Worm (Caenorhabditis elegans): ENCODE measurements around the gene F35B12.10.
A peak's percentile ranks its signal among the peaks of the same experiment; 100 is the strongest.

F35B12.10 gene

ce11 chrV:11629222-11630026, at the start of gene F35B12.10:
F35B12.10 (minus strand) TSS chrV:11629272.
- peak; percentile 55 for TF ChIP-seq fos-1 (tag; optimal IDR thresholded peaks at IDR 0.05)
- no peak for TF ChIP-seq ztf-11 (tag; optimal IDR thresholded peaks at IDR 0.05)
- peak; percentile 27 for TF ChIP-seq F13H6.1 (tag; optimal IDR thresholded peaks at IDR 0.05)
- TF ChIP-seq sma-3 (GFP tag; optimal IDR thresholded peaks at IDR 0.05), result peak; percentile 49
- TF ChIP-seq gmeb-1 (tag; optimal IDR thresholded peaks at IDR 0.05), result peak; percentile 26
- no peak for TF ChIP-seq C34F6.9 (tag; optimal IDR thresholded peaks at IDR 0.05)
- peak; percentile 58 for TF ChIP-seq sma-9 (GFP tag; optimal IDR thresholded peaks at IDR 0.05)
- no peak for TF ChIP-seq sma-9 (tag; optimal IDR thresholded peaks at IDR 0.05)
- TF ChIP-seq crh-2 (tag; optimal IDR thresholded peaks at IDR 0.05), result peak; percentile 28
- no peak for TF ChIP-seq unc-39 (tag; optimal IDR thresholded peaks at IDR 0.05)

- TF ChIP-seq elt-3 (tag; optimal IDR thresholded peaks at IDR 0.05), result no peak
- TF ChIP-seq ama-1 (optimal IDR thresholded peaks at IDR 0.05), result no peak
- no peak for TF ChIP-seq R02D3.7 (tag; optimal IDR thresholded peaks at IDR 0.05)
- peak; percentile 0 for TF ChIP-seq sem-4 (tag; optimal IDR thresholded peaks at IDR 0.05)
- peak; percentile 17 for TF ChIP-seq blmp-1 (tag; optimal IDR thresholded peaks at IDR 0.05; ENCODE audit: insufficient read depth)
- peak; percentile 19 for TF ChIP-seq fos-1 (tag; optimal IDR thresholded peaks at IDR 0.05)
- peak; percentile 45 for TF ChIP-seq C34F6.9 (tag; optimal IDR thresholded peaks at IDR 0.05)
- TF ChIP-seq ztf-1 (GFP tag; conservative IDR thresholded peaks at IDR 0.05), result no peak
- no peak for TF ChIP-seq nhr-11 (tag; optimal IDR thresholded peaks at IDR 0.05)
- TF ChIP-seq crh-2 (tag; optimal IDR thresholded peaks at IDR 0.05), result no peak
- TF ChIP-seq nhr-12 (tag; optimal IDR thresholded peaks at IDR 0.05), result no peak
- no peak for TF ChIP-seq nhr-77 (tag; optimal IDR thresholded peaks at IDR 0.05)
- peak; percentile 54 for TF ChIP-seq sma-9 (GFP tag; optimal IDR thresholded peaks at IDR 0.05)
- no peak for TF ChIP-seq sma-9 (tag; optimal IDR thresholded peaks at IDR 0.05)
- TF ChIP-seq Y55F3AM.14 (GFP tag; optimal IDR thresholded peaks at IDR 0.05), result no peak
- TF ChIP-seq lsy-2 (tag; optimal IDR thresholded peaks at IDR 0.05), result peak in 1 of 2 experiments; percentile 15
- peak; percentile 29 for TF ChIP-seq F13H6.1 (tag; optimal IDR thresholded peaks at IDR 0.05)
- TF ChIP-seq snpc-4 (tag; optimal IDR thresholded peaks at IDR 0.05), result no peak
- TF ChIP-seq alr-1 (tag; optimal IDR thresholded peaks at IDR 0.05), result no peak
- no peak for TF ChIP-seq peb-1 (tag; optimal IDR thresholded peaks at IDR 0.05)
- no peak for TF ChIP-seq mdl-1 (tag; optimal IDR thresholded peaks at IDR 0.05)
- no peak for TF ChIP-seq nhr-23 (tag; optimal IDR thresholded peaks at IDR 0.05)
- TF ChIP-seq ztf-11 (tag; optimal IDR thresholded peaks at IDR 0.05), result no peak
- TF ChIP-seq lin-11 (tag; optimal IDR thresholded peaks at IDR 0.05), result no peak
- no peak for TF ChIP-seq mab-5 (tag; optimal IDR thresholded peaks at IDR 0.05)
These were observed 48.4 kb upstream of the F35B12.10 start for ce11 chrV:11677494-11677893.

- no peak for TF ChIP-seq unc-62 (GFP tag; optimal IDR thresholded peaks at IDR 0.05)
- no peak for TF ChIP-seq R02D3.7 (tag; optimal IDR thresholded peaks at IDR 0.05)
- TF ChIP-seq alr-1 (tag; optimal IDR thresholded peaks at IDR 0.05), result no peak
- TF ChIP-seq nhr-11 (tag; optimal IDR thresholded peaks at IDR 0.05), result no peak
These were observed 48.0 kb upstream of the F35B12.10 start for ce11 chrV:11677030-11677429.

ce11 chrV:11676498-11676897, 47.4 kb upstream of the F35B12.10 start:
- TF ChIP-seq sma-9 (GFP tag; optimal IDR thresholded peaks at IDR 0.05) (peak; percentile 28), sma-9 (tag; optimal IDR thresholded peaks at IDR 0.05) (no peak), fos-1 (tag; optimal IDR thresholded peaks at IDR 0.05) (peak; percentile 1), gmeb-1 (tag; optimal IDR thresholded peaks at IDR 0.05) (peak; percentile 20), mab-5 (tag; optimal IDR thresholded peaks at IDR 0.05) (no peak), nhr-11 (tag; optimal IDR thresholded peaks at IDR 0.05) (no peak), aly-2 (tag; optimal IDR thresholded peaks at IDR 0.05) (no peak)

- TF ChIP-seq ZK546.5 (tag; optimal IDR thresholded peaks at IDR 0.05), result no peak
- TF ChIP-seq lin-39 (tag; optimal IDR thresholded peaks at IDR 0.05), result no peak
- no peak for TF ChIP-seq nhr-12 (tag; optimal IDR thresholded peaks at IDR 0.05)
- no peak for TF ChIP-seq ceh-16 (tag; optimal IDR thresholded peaks at IDR 0.05)
- TF ChIP-seq nhr-10 (tag; optimal IDR thresholded peaks at IDR 0.05), result no peak
- no peak for TF ChIP-seq mab-5 (tag; optimal IDR thresholded peaks at IDR 0.05)
- TF ChIP-seq nhr-77 (tag; optimal IDR thresholded peaks at IDR 0.05), result no peak
- no peak for TF ChIP-seq unc-39 (tag; optimal IDR thresholded peaks at IDR 0.05)
- TF ChIP-seq blmp-1 (tag; optimal IDR thresholded peaks at IDR 0.05; ENCODE audit: insufficient read depth), result no peak
- no peak for TF ChIP-seq zag-1 (tag; optimal IDR thresholded peaks at IDR 0.05)
- no peak for TF ChIP-seq ztf-1 (GFP tag; conservative IDR thresholded peaks at IDR 0.05)
- no peak for TF ChIP-seq dmd-4 (tag; optimal IDR thresholded peaks at IDR 0.05)
- TF ChIP-seq F13H6.1 (tag; optimal IDR thresholded peaks at IDR 0.05), result no peak
- no peak for TF ChIP-seq lin-13 (GFP tag; optimal IDR thresholded peaks at IDR 0.05)
- no peak for TF ChIP-seq aly-2 (tag; optimal IDR thresholded peaks at IDR 0.05)
- TF ChIP-seq sem-4 (tag; optimal IDR thresholded peaks at IDR 0.05), result no peak
- TF ChIP-seq nhr-6 (tag; optimal IDR thresholded peaks at IDR 0.05), result no peak
- TF ChIP-seq sma-3 (GFP tag; optimal IDR thresholded peaks at IDR 0.05), result no peak
- TF ChIP-seq Y55F3AM.14 (GFP tag; optimal IDR thresholded peaks at IDR 0.05), result no peak
These were observed 46.6 kb upstream of the F35B12.10 start, which contains the start of gene ape-1 for ce11 chrV:11675638-11676037. ape-1 (plus strand) TSS chrV:11675938.
